Worm (Caenorhabditis elegans): ENCODE data around the gene K08B12.1.
A peak's percentile ranks its signal among the peaks of the same experiment; 100 is the strongest.

Gene K08B12.1

DNA sequence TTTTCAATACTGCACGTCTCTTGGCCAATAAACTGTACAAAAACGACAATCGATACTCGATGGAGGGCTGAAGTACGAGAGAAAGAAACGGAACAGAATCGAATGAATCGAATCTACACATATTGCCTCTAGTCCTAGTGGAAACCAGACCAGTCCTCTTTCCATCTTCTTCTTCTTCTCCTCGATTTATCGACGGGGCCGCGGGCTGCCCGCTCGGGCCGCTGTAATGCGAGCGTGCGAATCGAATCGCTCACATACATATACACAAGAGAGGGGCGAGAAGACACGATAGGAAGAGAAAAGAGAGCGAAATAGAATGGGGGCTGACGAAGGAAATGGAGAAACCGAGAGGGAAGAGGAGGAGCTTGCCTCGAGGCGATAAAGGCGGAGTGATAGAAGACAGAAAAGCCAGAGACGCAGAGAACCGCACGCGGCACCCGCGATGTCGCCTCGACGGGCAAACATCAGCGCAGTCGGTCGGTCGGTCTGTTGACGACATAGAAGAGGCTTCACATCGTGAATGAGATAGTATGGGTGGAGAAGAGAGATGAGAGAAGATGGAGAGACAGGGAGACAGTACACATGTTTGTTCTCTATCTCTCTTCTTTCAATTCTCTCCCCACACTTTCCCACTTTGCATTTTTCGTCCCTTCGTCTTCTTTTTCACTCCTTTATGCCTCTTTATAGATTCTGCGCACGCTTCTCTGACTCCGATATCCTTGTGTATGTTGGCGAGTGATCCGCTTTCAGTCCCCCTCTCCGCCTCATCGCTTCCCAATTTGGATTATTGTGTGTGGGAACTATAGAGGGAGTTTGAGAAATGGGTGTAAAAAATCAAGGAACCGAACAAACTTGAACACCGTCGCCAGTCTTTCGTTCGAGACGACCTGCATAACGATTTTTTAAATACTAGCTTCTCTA lies 31.6 kb upstream of the K08B12.1 start (continued):
- TF ChIP-seq zip-8 (tag; optimal IDR thresholded peaks at IDR 0.05) = no peak
- peak; percentile 62 for TF ChIP-seq lin-13 (tag; optimal IDR thresholded peaks at IDR 0.05)
- TF ChIP-seq unc-120 (tag; optimal IDR thresholded peaks at IDR 0.05; ENCODE audit: poor library complexity, severe bottlenecking) = peak; percentile 95
- TF ChIP-seq mab-5 (tag; optimal IDR thresholded peaks at IDR 0.05) = no peak
- peak; percentile 82 for TF ChIP-seq nhr-12 (tag; optimal IDR thresholded peaks at IDR 0.05)

DNA sequence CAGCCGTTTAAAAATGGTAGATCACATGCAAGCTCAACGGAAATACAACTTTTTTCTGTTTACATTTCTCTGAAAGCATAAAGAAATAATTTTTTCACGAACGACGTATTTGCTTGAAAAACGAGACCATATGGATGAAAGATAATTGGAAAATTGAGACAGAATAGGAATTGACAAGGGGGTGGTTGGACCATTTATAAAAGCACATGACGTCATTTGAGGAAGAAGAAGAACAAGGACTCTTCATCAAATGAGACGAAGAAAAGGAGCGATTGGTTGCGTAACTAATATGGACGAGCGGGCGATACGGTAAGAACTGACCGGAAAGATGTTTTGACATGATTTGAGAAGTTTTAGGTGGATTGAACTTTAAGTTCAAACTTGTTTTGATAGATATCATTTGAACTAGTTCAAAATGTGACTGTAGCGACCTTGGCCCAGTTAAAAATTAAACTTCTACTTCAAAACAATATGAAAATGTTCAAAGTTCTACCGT lies 30.7 kb upstream of the K08B12.1 start:
- TF ChIP-seq hlh-1 (tag; optimal IDR thresholded peaks at IDR 0.05) = no peak
- TF ChIP-seq unc-62 (GFP tag; optimal IDR thresholded peaks at IDR 0.05) = peak; percentile 49
- peak; percentile 43 for TF ChIP-seq elt-1 (tag; optimal IDR thresholded peaks at IDR 0.05; ENCODE audit: borderline replicate concordance, insufficient read depth)
- peak; percentile 41 for TF ChIP-seq ceh-83 (GFP tag; optimal IDR thresholded peaks at IDR 0.05)
- TF ChIP-seq pha-4 (tag; optimal IDR thresholded peaks at IDR 0.05) = no peak
- TF ChIP-seq ces-1 (GFP tag; optimal IDR thresholded peaks at IDR 0.05) = peak; percentile 56
- no peak for TF ChIP-seq drap-1 (GFP tag; optimal IDR thresholded peaks at IDR 0.05)
- TF ChIP-seq lsy-2 (tag; optimal IDR thresholded peaks at IDR 0.05) = peak; percentile 9
- peak; percentile 85 for TF ChIP-seq zip-8 (tag; optimal IDR thresholded peaks at IDR 0.05)
- peak; percentile 21 for TF ChIP-seq ztf-11 (tag; optimal IDR thresholded peaks at IDR 0.05)
- peak; percentile 10 for TF ChIP-seq lin-13 (tag; optimal IDR thresholded peaks at IDR 0.05)
- no peak for TF ChIP-seq mep-1 (tag; optimal IDR thresholded peaks at IDR 0.05)
- TF ChIP-seq blmp-1 (tag; optimal IDR thresholded peaks at IDR 0.05) = no peak
- TF ChIP-seq unc-39 (tag; optimal IDR thresholded peaks at IDR 0.05) = peak; percentile 84

DNA sequence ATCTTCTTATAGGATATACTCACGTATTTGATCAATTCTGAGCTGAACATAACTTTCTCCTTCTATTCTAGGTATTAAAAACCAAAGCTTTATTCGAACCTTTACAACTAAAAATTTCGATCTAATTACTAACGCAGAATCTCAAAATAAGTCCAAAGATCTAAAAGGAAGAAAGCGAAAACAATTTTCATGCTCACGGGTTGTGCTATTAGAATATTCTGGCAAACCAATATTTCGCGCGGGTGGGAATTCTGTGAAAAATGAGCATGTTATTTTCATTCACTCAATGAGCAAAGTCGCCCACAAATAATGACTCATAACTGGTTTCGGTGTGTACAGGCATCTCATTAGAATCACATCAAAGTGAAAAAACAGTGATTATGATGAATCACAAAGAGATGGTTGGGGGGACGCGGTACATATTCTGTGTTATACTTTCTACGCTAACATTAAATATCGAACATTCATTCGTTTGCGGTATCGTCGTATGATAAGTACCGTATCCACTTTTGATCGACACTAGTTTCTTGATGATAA lies 30.2 kb upstream of the K08B12.1 start:
- TF ChIP-seq unc-39 (tag; optimal IDR thresholded peaks at IDR 0.05) = no peak
- TF ChIP-seq bed-3 (GFP tag; optimal IDR thresholded peaks at IDR 0.05) = no peak
- no peak for TF ChIP-seq tbx-8 (GFP tag; optimal IDR thresholded peaks at IDR 0.05)
- no peak for TF ChIP-seq sptf-1 (tag; optimal IDR thresholded peaks at IDR 0.05)
- no peak for TF ChIP-seq ceh-39 (tag; optimal IDR thresholded peaks at IDR 0.05)
- no peak for TF ChIP-seq hlh-1 (tag; optimal IDR thresholded peaks at IDR 0.05)
- no peak for TF ChIP-seq elt-1 (tag; optimal IDR thresholded peaks at IDR 0.05; ENCODE audit: borderline replicate concordance, insufficient read depth)
- TF ChIP-seq sem-2 (GFP tag; optimal IDR thresholded peaks at IDR 0.05) = no peak
- no peak for TF ChIP-seq unc-62 (GFP tag; optimal IDR thresholded peaks at IDR 0.05)
- no peak for TF ChIP-seq blmp-1 (tag; optimal IDR thresholded peaks at IDR 0.05)
- TF ChIP-seq nhr-76 (tag; optimal IDR thresholded peaks at IDR 0.05) = no peak
- TF ChIP-seq ztf-11 (tag; optimal IDR thresholded peaks at IDR 0.05) = no peak
- no peak for TF ChIP-seq unc-120 (tag; optimal IDR thresholded peaks at IDR 0.05; ENCODE audit: poor library complexity, severe bottlenecking)

DNA sequence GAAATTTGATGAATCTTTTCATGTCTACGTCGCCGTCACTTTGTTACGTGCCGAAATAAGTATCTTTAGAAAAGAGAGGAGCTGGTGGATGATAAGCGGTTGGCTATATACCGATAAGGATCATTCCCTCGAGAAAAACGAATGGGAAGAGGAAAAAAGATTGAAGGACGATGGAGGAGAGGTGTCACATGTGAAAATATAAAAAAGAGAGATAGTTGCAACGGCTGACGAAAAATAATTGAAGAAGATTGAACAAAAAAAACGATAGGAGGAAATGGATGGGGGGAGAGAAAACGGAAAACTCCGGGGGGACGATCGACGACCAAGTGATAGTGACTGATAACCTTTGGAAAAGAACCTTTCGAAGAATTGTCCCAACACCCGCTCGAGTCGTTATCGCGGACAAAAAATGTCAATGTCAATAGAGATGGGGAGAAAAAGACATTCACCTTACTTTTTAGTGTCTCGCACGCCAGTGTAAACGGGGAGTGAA lies 29.7 kb upstream of the K08B12.1 start:
- TF ChIP-seq nhr-28 (tag; optimal IDR thresholded peaks at IDR 0.05) (no peak), mep-1 (tag; optimal IDR thresholded peaks at IDR 0.05) (no peak), mab-5 (tag; optimal IDR thresholded peaks at IDR 0.05) (no peak), nhr-76 (tag; optimal IDR thresholded peaks at IDR 0.05) (no peak), nhr-12 (tag; optimal IDR thresholded peaks at IDR 0.05) (no peak), unc-39 (tag; optimal IDR thresholded peaks at IDR 0.05) (no peak), tbx-8 (GFP tag; optimal IDR thresholded peaks at IDR 0.05) (no peak), blmp-1 (tag; optimal IDR thresholded peaks at IDR 0.05) (no peak), sem-2 (GFP tag; optimal IDR thresholded peaks at IDR 0.05) (no peak), mls-2 (tag; optimal IDR thresholded peaks at IDR 0.05) (no peak), unc-120 (tag; optimal IDR thresholded peaks at IDR 0.05; ENCODE audit: poor library complexity, severe bottlenecking) (peak; percentile 13), bed-3 (GFP tag; optimal IDR thresholded peaks at IDR 0.05) (no peak), snpc-4 (tag; optimal IDR thresholded peaks at IDR 0.05) (no peak), zip-8 (tag; optimal IDR thresholded peaks at IDR 0.05) (no peak), flh-1 (GFP tag; optimal IDR thresholded peaks at IDR 0.05) (no peak), elt-1 (tag; optimal IDR thresholded peaks at IDR 0.05; ENCODE audit: borderline replicate concordance, insufficient read depth) (peak; percentile 11), ces-1 (GFP tag; optimal IDR thresholded peaks at IDR 0.05) (no peak), lin-32 (GFP tag; optimal IDR thresholded peaks at IDR 0.05) (no peak), cnd-1 (tag; optimal IDR thresholded peaks at IDR 0.05) (no peak), unc-62 (GFP tag; optimal IDR thresholded peaks at IDR 0.05) (no peak), nhr-2 (tag; optimal IDR thresholded peaks at IDR 0.05) (no peak), drap-1 (GFP tag; optimal IDR thresholded peaks at IDR 0.05) (no peak), M03D4.4 (tag; optimal IDR thresholded peaks at IDR 0.05) (no peak), lsy-2 (tag; optimal IDR thresholded peaks at IDR 0.05) (peak; percentile 2), nhr-237 (tag; optimal IDR thresholded peaks at IDR 0.05) (no peak), ztf-11 (tag; optimal IDR thresholded peaks at IDR 0.05) (no peak), elt-3 (tag; optimal IDR thresholded peaks at IDR 0.05) (peak; percentile 57), lin-13 (tag; optimal IDR thresholded peaks at IDR 0.05) (no peak), ceh-43 (GFP tag; optimal IDR thresholded peaks at IDR 0.05) (no peak), pha-4 (tag; optimal IDR thresholded peaks at IDR 0.05) (no peak), sptf-1 (tag; optimal IDR thresholded peaks at IDR 0.05) (no peak), ham-2 (GFP tag; optimal IDR thresholded peaks at IDR 0.05) (peak; percentile 72), ceh-39 (tag; optimal IDR thresholded peaks at IDR 0.05) (no peak)
